Fruit fly (Drosophila melanogaster) whole organism, prepupa: Measurements from ENCODE around the gene c12.2.

Experiments
- CG8632 ChIP-seq: fragments of 200-800 bp; sonication (Bioruptor generic); optimal IDR thresholded peaks from 3 replicates; lab custom pipeline; 2016; ENCODE audit warnings: missing biosample characterization, missing genetic modification characterization
- Sox14 ChIP-seq: fragments of 200-800 bp; sonication (Bioruptor generic); optimal IDR thresholded peaks from 3 replicates; lab custom pipeline; 2016; ENCODE audit warnings: missing biosample characterization, missing genetic modification characterization
- fkh ChIP-seq: fragments of 200-800 bp; sonication (Bioruptor generic); optimal IDR thresholded peaks from 3 replicates; lab custom pipeline; 2017; ENCODE audit warnings: missing biosample characterization, mild to moderate bottlenecking, missing genetic modification characterization, moderate library complexity

DNA sequence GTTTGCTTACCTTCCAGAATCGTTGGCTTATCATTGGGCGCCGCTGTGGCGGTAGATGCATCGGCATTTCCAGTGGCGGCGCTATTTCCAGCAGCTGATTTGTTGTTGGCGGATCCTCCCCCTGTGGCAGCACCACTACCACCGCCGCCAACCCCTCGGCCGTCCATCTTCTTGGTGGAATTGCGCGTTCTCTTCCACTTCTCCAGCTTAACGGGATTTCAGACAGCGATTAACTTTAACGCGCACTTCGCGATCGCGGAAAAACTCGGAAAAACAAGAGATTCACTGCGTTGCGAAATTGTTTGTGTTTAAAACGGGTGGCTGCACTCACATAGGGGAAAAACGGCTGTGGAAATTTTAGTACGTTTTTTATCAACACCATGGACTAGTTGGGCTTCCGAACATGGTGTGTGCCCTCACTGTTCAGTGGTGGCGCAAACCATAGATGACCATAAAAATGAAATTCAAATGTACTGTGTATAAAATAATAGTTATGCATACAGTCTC, 36.3 kb upstream of the c12.2 start, which contains the start of gene c11.1:
- TF ChIP-seq Sox14 (GFP tag; lab: Kevin White, UChicago) (peak; percentile 37), CG8632 (GFP tag; lab: Kevin White, UChicago) (no peak), fkh (no peak)
